Worm (Caenorhabditis elegans) whole organism, L4 larva: ENCODE data around the gene EGAP9.4.

Experiments
- F37D6.2 ChIP-seq: sonication (generic microtip); optimal IDR thresholded peaks from 2 replicates; lab custom pipeline; 2016; ENCODE audit warnings: mild to moderate bottlenecking, missing genetic modification characterization, missing compliant biosample characterization
- aly-2 ChIP-seq: sonication (generic microtip); optimal IDR thresholded peaks from 2 replicates; lab custom pipeline; 2018; ENCODE audit warnings: missing biosample characterization, missing genetic modification characterization
- arid-1 ChIP-seq: fragments of 200-800 bp; sonication (Bioruptor generic); conservative IDR thresholded peaks from 2 replicates; pipeline ENCODE4 v1.3.6; 2022; ENCODE audit warnings: missing genetic modification reagents, missing genetic modification characterization, missing compliant biosample characterization
- ceh-44 ChIP-seq: fragments of 200-800 bp; sonication (Bioruptor generic); IDR thresholded peaks from 2 replicates; pipeline ENCODE4 v1.3.6; 2022; ENCODE audit warnings: missing genetic modification reagents, missing genetic modification characterization, missing compliant biosample characterization
- jun-1 ChIP-seq: fragments of 150-350 bp; optimal IDR thresholded peaks from 2 replicates; lab custom pipeline; 2014; ENCODE audit warnings: missing biosample characterization, missing genetic modification reagents, missing genetic modification characterization
- lin-13 ChIP-seq: fragments of 150-350 bp; optimal IDR thresholded peaks from 2 replicates; lab custom pipeline; 2014; ENCODE audit warnings: missing biosample characterization, missing genetic modification reagents, missing genetic modification characterization
- lsy-2 ChIP-seq, 2 experiments: fragments of 150-350 bp in 1 of 2; sonication (generic microtip) in 1 of 2; optimal IDR thresholded peaks; 2 replicates each; lab custom pipeline; 2014 to 2017; ENCODE audit warnings: missing biosample characterization in 2 of 2, missing genetic modification characterization in 2 of 2
- nhr-76 ChIP-seq: fragments of 150-350 bp; optimal IDR thresholded peaks from 2 replicates; lab custom pipeline; 2014; ENCODE audit warnings: missing biosample characterization, missing genetic modification characterization
- unc-62 ChIP-seq, 3 experiments: fragments of 150-350 bp in 1 of 3; sonication (generic microtip); optimal IDR thresholded peaks in 2 of 3; peaks in 1 of 3; 1 replicate in 1 of 3; 2 replicates in 2 of 3; lab custom pipeline; 2014 to 2017; ENCODE audit warnings: missing biosample characterization in 3 of 3, missing genetic modification characterization in 3 of 3, missing genetic modification reagents in 3 of 3, missing genotype in 1 of 3
- zag-1 ChIP-seq: fragments of 150-350 bp; optimal IDR thresholded peaks from 2 replicates; lab custom pipeline; 2014; ENCODE audit warnings: missing biosample characterization, missing genetic modification characterization
- zfp-3 ChIP-seq: fragments of 200-800 bp; sonication (Bioruptor generic); conservative IDR thresholded peaks from 2 replicates; pipeline ENCODE4 v1.3.6; 2022; ENCODE audit warnings: missing genetic modification reagents, missing genetic modification characterization, missing compliant biosample characterization
- zip-2 ChIP-seq: fragments of 150-350 bp; optimal IDR thresholded peaks from 2 replicates; lab custom pipeline; 2014; ENCODE audit warnings: missing biosample characterization, missing genetic modification characterization

DNA sequence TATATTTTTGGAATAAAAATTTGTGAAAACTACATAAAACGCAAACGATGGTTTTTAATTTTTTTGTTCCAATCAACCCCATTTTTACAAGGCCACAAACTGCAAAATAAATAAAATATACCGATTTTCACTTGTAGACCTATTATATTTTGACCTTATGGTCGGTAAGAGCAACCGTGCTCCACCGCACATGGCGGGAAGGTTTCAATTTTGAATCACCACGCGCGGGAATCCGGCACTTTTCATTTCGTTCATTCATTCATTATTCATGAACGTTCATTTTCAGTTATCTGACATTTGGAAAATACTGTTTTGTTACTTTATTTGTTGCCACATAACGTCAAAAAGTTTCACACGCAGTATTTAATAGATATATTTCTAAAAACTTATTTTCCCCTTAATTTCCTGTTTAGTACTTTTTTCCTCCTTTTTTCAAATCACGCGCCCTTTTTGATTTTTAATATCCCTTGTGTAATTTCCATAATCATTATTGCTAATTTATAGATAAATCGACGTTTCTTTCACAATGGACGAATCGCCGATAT lies 17.1 kb downstream of the EGAP9.4 start, which contains the start of gene hcp-1:
- TF ChIP-seq F37D6.2 (tag; lab: Kevin White, UChicago) = no peak
- TF ChIP-seq zfp-3 = no peak
- TF ChIP-seq lin-13 (GFP tag; lab: Kevin White, UChicago) = no peak
- TF ChIP-seq lsy-2 (tag; optimal IDR thresholded peaks at IDR 0.05; lab: Kevin White, UChicago) = no peak
- no peak for TF ChIP-seq nhr-76
- TF ChIP-seq arid-1 (GFP tag; lab: Robert Waterston, UW) = no peak
- no peak for TF ChIP-seq ceh-44 (GFP tag; lab: Robert Waterston, UW)
- TF ChIP-seq jun-1 = no peak
- TF ChIP-seq zip-2 (tag; lab: Kevin White, UChicago) = no peak
- no peak for TF ChIP-seq zag-1 (tag; lab: Kevin White, UChicago)
- no peak for TF ChIP-seq aly-2 (tag; lab: Kevin White, UChicago)
- TF ChIP-seq unc-62 (GFP tag; optimal IDR thresholded peaks at IDR 0.05 in 1 of 2; lab: Kevin White, UChicago) = no peak
- no peak for TF ChIP-seq unc-62 (tag; optimal IDR thresholded peaks at IDR 0.05; lab: Kevin White, UChicago)
